Worm (Caenorhabditis elegans): ENCODE data around the gene byn-1.

- TF ChIP-seq mbf-1 (tag; optimal IDR thresholded peaks at IDR 0.05) (no peak), nhr-11 (tag; optimal IDR thresholded peaks at IDR 0.05) (no peak), snpc-4 (tag; optimal IDR thresholded peaks at IDR 0.05) (no peak), F13H6.1 (tag; optimal IDR thresholded peaks at IDR 0.05) (no peak)
These were observed 37.3 kb downstream of the byn-1 start, which contains the start of gene F31E3.12 for ce11 chrIII:6969090-6969489.
